Worm (Caenorhabditis elegans): ENCODE data around the gene T19C3.7.

The T19C3.7 gene

ce11 chrIII:599279-599678, 36.7 kb downstream of the T19C3.7 start:
- TF ChIP-seq ztf-11 (tag; optimal IDR thresholded peaks at IDR 0.05) (no peak), flh-1 (GFP tag; optimal IDR thresholded peaks at IDR 0.05) (no peak), nhr-28 (tag; optimal IDR thresholded peaks at IDR 0.05) (no peak), ceh-39 (tag; optimal IDR thresholded peaks at IDR 0.05) (no peak), hlh-1 (tag; optimal IDR thresholded peaks at IDR 0.05) (no peak), pha-4 (tag; optimal IDR thresholded peaks at IDR 0.05) (no peak), M03D4.4 (tag; optimal IDR thresholded peaks at IDR 0.05) (no peak), cnd-1 (tag; optimal IDR thresholded peaks at IDR 0.05) (no peak), lin-13 (tag; optimal IDR thresholded peaks at IDR 0.05) (no peak)

ce11 chrIII:598687-599086, 37.3 kb downstream of the T19C3.7 start, which contains the start of gene Y55B1AR.2:
TSS of gene Y55B1AR.2 (minus strand) at chrIII:598787.
- no peak for TF ChIP-seq unc-62 (GFP tag; optimal IDR thresholded peaks at IDR 0.05)
- no peak for TF ChIP-seq drap-1 (GFP tag; optimal IDR thresholded peaks at IDR 0.05)
- no peak for TF ChIP-seq bed-3 (GFP tag; optimal IDR thresholded peaks at IDR 0.05)
- TF ChIP-seq nhr-28 (tag; optimal IDR thresholded peaks at IDR 0.05): no peak
- TF ChIP-seq ham-2 (GFP tag; optimal IDR thresholded peaks at IDR 0.05): no peak
- TF ChIP-seq ceh-39 (tag; optimal IDR thresholded peaks at IDR 0.05): no peak
- TF ChIP-seq mls-2 (tag; optimal IDR thresholded peaks at IDR 0.05): no peak
- no peak for TF ChIP-seq elt-3 (tag; optimal IDR thresholded peaks at IDR 0.05)
- TF ChIP-seq nhr-237 (tag; optimal IDR thresholded peaks at IDR 0.05): no peak
- TF ChIP-seq mep-1 (tag; optimal IDR thresholded peaks at IDR 0.05): no peak
- no peak for TF ChIP-seq cnd-1 (tag; optimal IDR thresholded peaks at IDR 0.05)
- no peak for TF ChIP-seq mab-5 (tag; optimal IDR thresholded peaks at IDR 0.05)
- TF ChIP-seq unc-120 (tag; optimal IDR thresholded peaks at IDR 0.05; ENCODE audit: poor library complexity, severe bottlenecking): no peak
- TF ChIP-seq lin-32 (GFP tag; optimal IDR thresholded peaks at IDR 0.05): no peak
- TF ChIP-seq ceh-83 (GFP tag; optimal IDR thresholded peaks at IDR 0.05): no peak
- no peak for TF ChIP-seq ztf-11 (tag; optimal IDR thresholded peaks at IDR 0.05)
- TF ChIP-seq lin-13 (tag; optimal IDR thresholded peaks at IDR 0.05): no peak

- peak; percentile 97 for TF ChIP-seq ham-2 (GFP tag; optimal IDR thresholded peaks at IDR 0.05)
- peak; percentile 43 for TF ChIP-seq sptf-1 (tag; optimal IDR thresholded peaks at IDR 0.05)
- peak; percentile 64 for TF ChIP-seq mls-2 (tag; optimal IDR thresholded peaks at IDR 0.05)
- peak; percentile 20 for TF ChIP-seq nhr-237 (tag; optimal IDR thresholded peaks at IDR 0.05)
- TF ChIP-seq sem-2 (GFP tag; optimal IDR thresholded peaks at IDR 0.05): no peak
- peak; percentile 43 for TF ChIP-seq ztf-11 (tag; optimal IDR thresholded peaks at IDR 0.05)
- no peak for TF ChIP-seq unc-120 (tag; optimal IDR thresholded peaks at IDR 0.05; ENCODE audit: poor library complexity, severe bottlenecking)
- TF ChIP-seq ceh-39 (tag; optimal IDR thresholded peaks at IDR 0.05): no peak
- TF ChIP-seq pha-4 (tag; optimal IDR thresholded peaks at IDR 0.05): peak; percentile 39
- TF ChIP-seq hlh-1 (tag; optimal IDR thresholded peaks at IDR 0.05): peak; percentile 9
- no peak for TF ChIP-seq flh-1 (GFP tag; optimal IDR thresholded peaks at IDR 0.05)
- TF ChIP-seq elt-1 (tag; optimal IDR thresholded peaks at IDR 0.05; ENCODE audit: borderline replicate concordance, insufficient read depth): no peak
- TF ChIP-seq ces-1 (GFP tag; optimal IDR thresholded peaks at IDR 0.05): peak; percentile 91
- peak; percentile 60 for TF ChIP-seq mep-1 (tag; optimal IDR thresholded peaks at IDR 0.05)
Measured at ce11 chrIII:598168-598567, 37.8 kb downstream of the T19C3.7 start.

- no peak for TF ChIP-seq unc-39 (tag; optimal IDR thresholded peaks at IDR 0.05)
- TF ChIP-seq bed-3 (GFP tag; optimal IDR thresholded peaks at IDR 0.05): no peak
- no peak for TF ChIP-seq ceh-39 (tag; optimal IDR thresholded peaks at IDR 0.05)
- no peak for TF ChIP-seq ztf-11 (tag; optimal IDR thresholded peaks at IDR 0.05)
- TF ChIP-seq unc-120 (tag; optimal IDR thresholded peaks at IDR 0.05; ENCODE audit: poor library complexity, severe bottlenecking): no peak
- no peak for TF ChIP-seq lsy-2 (tag; optimal IDR thresholded peaks at IDR 0.05)
- no peak for TF ChIP-seq nhr-12 (tag; optimal IDR thresholded peaks at IDR 0.05)
- TF ChIP-seq unc-62 (GFP tag; optimal IDR thresholded peaks at IDR 0.05): no peak
- TF ChIP-seq cnd-1 (tag; optimal IDR thresholded peaks at IDR 0.05): no peak
- TF ChIP-seq pha-4 (tag; optimal IDR thresholded peaks at IDR 0.05): no peak
- no peak for TF ChIP-seq ceh-83 (GFP tag; optimal IDR thresholded peaks at IDR 0.05)
- no peak for TF ChIP-seq nhr-28 (tag; optimal IDR thresholded peaks at IDR 0.05)
- TF ChIP-seq sptf-1 (tag; optimal IDR thresholded peaks at IDR 0.05): no peak
- TF ChIP-seq mls-2 (tag; optimal IDR thresholded peaks at IDR 0.05): no peak
- no peak for TF ChIP-seq zip-8 (tag; optimal IDR thresholded peaks at IDR 0.05)
- no peak for TF ChIP-seq snpc-4 (tag; optimal IDR thresholded peaks at IDR 0.05)
- no peak for TF ChIP-seq mab-5 (tag; optimal IDR thresholded peaks at IDR 0.05)
- TF ChIP-seq sem-2 (GFP tag; optimal IDR thresholded peaks at IDR 0.05): no peak
Measured at ce11 chrIII:595449-595848, 40.5 kb downstream of the T19C3.7 start.

- TF ChIP-seq lin-32 (GFP tag; optimal IDR thresholded peaks at IDR 0.05) (no peak), nhr-76 (tag; optimal IDR thresholded peaks at IDR 0.05) (no peak), cnd-1 (tag; optimal IDR thresholded peaks at IDR 0.05) (no peak), elt-1 (tag; optimal IDR thresholded peaks at IDR 0.05; ENCODE audit: borderline replicate concordance, insufficient read depth) (no peak), mep-1 (tag; optimal IDR thresholded peaks at IDR 0.05) (no peak), unc-62 (GFP tag; optimal IDR thresholded peaks at IDR 0.05) (no peak), M03D4.4 (tag; optimal IDR thresholded peaks at IDR 0.05) (no peak), unc-39 (tag; optimal IDR thresholded peaks at IDR 0.05) (no peak), snpc-4 (tag; optimal IDR thresholded peaks at IDR 0.05) (no peak), ztf-11 (tag; optimal IDR thresholded peaks at IDR 0.05) (no peak), ces-1 (GFP tag; optimal IDR thresholded peaks at IDR 0.05) (no peak), hlh-1 (tag; optimal IDR thresholded peaks at IDR 0.05) (no peak), nhr-12 (tag; optimal IDR thresholded peaks at IDR 0.05) (no peak), tbx-8 (GFP tag; optimal IDR thresholded peaks at IDR 0.05) (no peak), ham-2 (GFP tag; optimal IDR thresholded peaks at IDR 0.05) (no peak)
Measured at ce11 chrIII:587009-587408, 49.0 kb downstream of the T19C3.7 start, which contains the start of gene helq-1. TSS of gene helq-1 (minus strand) at chrIII:587109.
